Worm (Caenorhabditis elegans): ENCODE data around the gene W09G12.10.
A peak's percentile ranks its signal among the peaks of the same experiment; 100 is the strongest.

The W09G12.10 gene

DNA sequence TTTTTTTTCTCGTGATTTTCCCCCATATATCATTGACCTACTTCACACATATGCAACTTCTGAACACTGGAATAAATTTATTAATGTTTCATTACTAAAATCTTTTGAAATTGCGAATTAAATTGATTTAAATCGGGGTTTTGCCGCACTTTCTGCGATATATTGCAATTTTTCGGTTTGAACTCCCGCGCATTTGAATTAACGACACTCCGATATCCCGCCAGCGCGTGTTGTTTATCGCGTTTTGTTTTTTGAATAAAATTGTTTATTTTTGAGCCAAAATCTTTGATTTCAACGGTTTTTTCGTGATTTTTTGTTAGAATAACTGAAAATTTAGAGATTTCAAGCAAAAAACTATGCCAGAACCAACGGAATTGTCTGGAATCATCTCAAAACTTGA is 43.4 kb downstream of the W09G12.10 start, which contains the start of gene Y104H12D.2 (continued):
- no peak for TF ChIP-seq alr-1 (tag; optimal IDR thresholded peaks at IDR 0.05; ENCODE audit: borderline replicate concordance)
- no peak for TF ChIP-seq ztf-4 (tag; optimal IDR thresholded peaks at IDR 0.05)
- no peak for TF ChIP-seq nhr-90 (tag; optimal IDR thresholded peaks at IDR 0.05; ENCODE audit: poor library complexity)
- peak; percentile 28 for TF ChIP-seq tbx-2 (tag; optimal IDR thresholded peaks at IDR 0.05)
- TF ChIP-seq ceh-90 (tag; optimal IDR thresholded peaks at IDR 0.05), result no peak
- TF ChIP-seq dpl-1 (GFP tag; optimal IDR thresholded peaks at IDR 0.05), result peak; percentile 88 to 95 (median 94)
- TF ChIP-seq lir-3 (tag; optimal IDR thresholded peaks at IDR 0.05; ENCODE audit: poor library complexity), result no peak
- TF ChIP-seq nhr-71 (tag; optimal IDR thresholded peaks at IDR 0.05), result no peak
- no peak for TF ChIP-seq ces-1 (GFP tag; optimal IDR thresholded peaks at IDR 0.05)
- no peak for TF ChIP-seq aha-1 (tag; optimal IDR thresholded peaks at IDR 0.05)
- peak; percentile 90 to 95 for TF ChIP-seq efl-1 (optimal IDR thresholded peaks at IDR 0.05)
- peak; percentile 95 to 99 for TF ChIP-seq efl-1 (GFP tag; optimal IDR thresholded peaks at IDR 0.05 in 1 of 2)
- TF ChIP-seq nhr-20 (tag; optimal IDR thresholded peaks at IDR 0.05), result no peak
- TF ChIP-seq swsn-7 (tag; optimal IDR thresholded peaks at IDR 0.05), result no peak
- TF ChIP-seq nhr-11 (tag; optimal IDR thresholded peaks at IDR 0.05), result no peak
- no peak for TF ChIP-seq snpc-4 (tag; optimal IDR thresholded peaks at IDR 0.05)
- peak; percentile 27 for TF ChIP-seq xbp-1 (tag; optimal IDR thresholded peaks at IDR 0.05)
- no peak for TF ChIP-seq unc-30 (tag; optimal IDR thresholded peaks at IDR 0.05)
- TF ChIP-seq unc-130 (tag; optimal IDR thresholded peaks at IDR 0.05), result peak; percentile 2
- no peak for TF ChIP-seq pax-3 (tag; optimal IDR thresholded peaks at IDR 0.05)
- TF ChIP-seq sptf-1 (tag; optimal IDR thresholded peaks at IDR 0.05), result no peak
- TF ChIP-seq ceh-63 (GFP tag; optimal IDR thresholded peaks at IDR 0.05), result no peak
- TF ChIP-seq fkh-10 (GFP tag; optimal IDR thresholded peaks at IDR 0.05), result no peak
- peak; percentile 1 for TF ChIP-seq lin-39 (tag; optimal IDR thresholded peaks at IDR 0.05)
- no peak for TF ChIP-seq ama-1 (optimal IDR thresholded peaks at IDR 0.05)
- no peak for TF ChIP-seq hlh-4 (tag; optimal IDR thresholded peaks at IDR 0.05)
- no peak for TF ChIP-seq pag-3 (tag; optimal IDR thresholded peaks at IDR 0.05; ENCODE audit: borderline replicate concordance, insufficient read depth)
- no peak for TF ChIP-seq nhr-237 (tag; optimal IDR thresholded peaks at IDR 0.05)
- TF ChIP-seq ceh-82 (tag; optimal IDR thresholded peaks at IDR 0.05), result peak in 1 of 3 experiments; percentile 64
- no peak for TF ChIP-seq ets-5 (GFP tag; IDR thresholded peaks at IDR 0.05)
- TF ChIP-seq zag-1 (tag; optimal IDR thresholded peaks at IDR 0.05), result no peak

DNA sequence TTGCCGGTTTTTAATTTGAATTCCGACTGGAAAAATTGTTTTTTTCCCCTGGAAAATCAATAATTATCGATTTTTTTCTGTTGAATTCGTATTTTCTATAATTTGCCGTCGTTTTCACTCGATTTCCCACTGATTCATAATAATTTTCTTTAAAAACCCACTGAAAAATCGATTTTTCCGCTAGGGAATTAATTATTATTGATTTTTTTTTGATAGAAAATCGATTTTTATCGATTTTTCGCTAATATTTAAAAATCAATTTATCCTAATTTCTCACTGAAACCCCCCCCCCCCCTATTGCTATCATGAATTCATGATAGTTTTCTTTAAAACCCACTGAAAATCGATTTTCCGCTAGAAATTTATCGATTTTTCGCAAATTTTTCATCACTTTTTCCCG is 44.5 kb downstream of the W09G12.10 start:
- no peak for TF ChIP-seq pag-3 (tag; optimal IDR thresholded peaks at IDR 0.05; ENCODE audit: borderline replicate concordance, insufficient read depth)
- no peak for TF ChIP-seq nhr-84 (tag; optimal IDR thresholded peaks at IDR 0.05)
- no peak for TF ChIP-seq tlp-1 (tag; optimal IDR thresholded peaks at IDR 0.05)
- no peak for TF ChIP-seq rnt-1 (tag; optimal IDR thresholded peaks at IDR 0.05)
- TF ChIP-seq jun-1 (tag; optimal IDR thresholded peaks at IDR 0.05), result no peak
- no peak for TF ChIP-seq unc-62 (GFP tag; optimal IDR thresholded peaks at IDR 0.05)
- TF ChIP-seq nhr-237 (tag; optimal IDR thresholded peaks at IDR 0.05), result no peak
- no peak for TF ChIP-seq tbx-2 (tag; optimal IDR thresholded peaks at IDR 0.05)
- no peak for TF ChIP-seq fkh-10 (GFP tag; optimal IDR thresholded peaks at IDR 0.05)
- TF ChIP-seq egl-13 (tag; optimal IDR thresholded peaks at IDR 0.05), result no peak
- TF ChIP-seq nhr-20 (tag; optimal IDR thresholded peaks at IDR 0.05), result no peak
- no peak for TF ChIP-seq lin-14 (GFP tag; optimal IDR thresholded peaks at IDR 0.05)
- no peak for TF ChIP-seq egl-27 (tag; optimal IDR thresholded peaks at IDR 0.05)
- TF ChIP-seq lin-13 (GFP tag; optimal IDR thresholded peaks at IDR 0.05), result no peak
- TF ChIP-seq unc-86 (tag; optimal IDR thresholded peaks at IDR 0.05), result no peak
- TF ChIP-seq aly-2 (tag; optimal IDR thresholded peaks at IDR 0.05), result no peak
- TF ChIP-seq dpl-1 (GFP tag; optimal IDR thresholded peaks at IDR 0.05), result no peak
- no peak for TF ChIP-seq pax-3 (tag; optimal IDR thresholded peaks at IDR 0.05)
- TF ChIP-seq lir-3 (tag; optimal IDR thresholded peaks at IDR 0.05; ENCODE audit: poor library complexity), result no peak
- no peak for TF ChIP-seq fos-1 (tag; optimal IDR thresholded peaks at IDR 0.05)
